Worm (Caenorhabditis elegans): Measurements from ENCODE around the gene B0334.5.

ce11 chrII:11451738-11452137 lies 45.7 kb upstream of the B0334.5 start:
- TF ChIP-seq nhr-237 (tag; optimal IDR thresholded peaks at IDR 0.05) = no peak
- no peak for TF ChIP-seq lin-13 (tag; optimal IDR thresholded peaks at IDR 0.05)
- no peak for TF ChIP-seq nhr-76 (tag; optimal IDR thresholded peaks at IDR 0.05)
- TF ChIP-seq ces-1 (GFP tag; optimal IDR thresholded peaks at IDR 0.05) = no peak
- TF ChIP-seq unc-39 (tag; optimal IDR thresholded peaks at IDR 0.05) = no peak
